Fruit fly (Drosophila melanogaster) whole organism, embryonic: ENCODE results near the gene CG7183.

Experiments
- BEAF-32 ChIP-seq: fragments of 200-800 bp; sonication (Bioruptor generic); optimal IDR thresholded peaks from 3 replicates; lab custom pipeline; 2017; ENCODE audit warnings: missing biosample characterization, missing genetic modification characterization, mild to moderate bottlenecking, moderate library complexity, missing genetic modification reagents
- CG10543 ChIP-seq: fragments of 200-800 bp; sonication (Bioruptor generic); optimal IDR thresholded peaks from 3 replicates; lab custom pipeline; 2017; ENCODE audit warnings: missing biosample characterization, mild to moderate bottlenecking, missing genetic modification characterization, moderate library complexity
- CG13296 ChIP-seq: fragments of 200-800 bp; sonication (Bioruptor generic); optimal IDR thresholded peaks from 3 replicates; lab custom pipeline; 2018; ENCODE audit warnings: missing biosample characterization, mild to moderate bottlenecking, missing genetic modification characterization
- CG1792 ChIP-seq: fragments of 200-800 bp; sonication (Bioruptor generic); optimal IDR thresholded peaks from 2 replicates; lab custom pipeline; 2016; ENCODE audit warnings: missing biosample characterization, missing genetic modification characterization
- CG18262 ChIP-seq: fragments of 200-800 bp; optimal IDR thresholded peaks from 3 replicates; lab custom pipeline; 2019; ENCODE audit warnings: missing biosample characterization, mild to moderate bottlenecking, missing genetic modification characterization, moderate library complexity
- CG2712 ChIP-seq: fragments of 200-800 bp; optimal IDR thresholded peaks from 3 replicates; lab custom pipeline; 2019; ENCODE audit warnings: missing biosample characterization, mild to moderate bottlenecking, missing genetic modification characterization, moderate library complexity
- CG30431 ChIP-seq: fragments of 200-800 bp; sonication (Bioruptor generic); optimal IDR thresholded peaks from 2 replicates; lab custom pipeline; 2017; ENCODE audit warnings: missing biosample characterization, missing genetic modification characterization
- CG34376 ChIP-seq: fragments of 200-800 bp; sonication (Bioruptor generic); optimal IDR thresholded peaks from 2 replicates; lab custom pipeline; 2018; ENCODE audit warnings: missing biosample characterization, mild to moderate bottlenecking, missing genetic modification characterization
- CG3847 ChIP-seq: fragments of 200-800 bp; sonication (Bioruptor generic); IDR thresholded peaks from 2 replicates; pipeline ENCODE4 v1.3.6; 2022; ENCODE audit warnings: missing biosample characterization, missing genetic modification characterization
- CG4854 ChIP-seq: fragments of 200-800 bp; sonication (Bioruptor generic); optimal IDR thresholded peaks from 2 replicates; lab custom pipeline; 2016; ENCODE audit warnings: missing biosample characterization, missing genetic modification characterization, inconsistent platforms
- CG5245 ChIP-seq: fragments of 200-800 bp; sonication (Bioruptor generic); optimal IDR thresholded peaks from 3 replicates; lab custom pipeline; 2016; ENCODE audit warnings: missing biosample characterization, missing genetic modification characterization
- CG6854 ChIP-seq: fragments of 200-800 bp; sonication (Bioruptor generic); optimal IDR thresholded peaks from 3 replicates; lab custom pipeline; 2017; ENCODE audit warnings: missing biosample characterization, mild to moderate bottlenecking, missing genetic modification characterization
- CG9817 ChIP-seq: fragments of 200-800 bp; sonication (Bioruptor generic); optimal IDR thresholded peaks from 2 replicates; lab custom pipeline; 2018; ENCODE audit warnings: missing biosample characterization, mild to moderate bottlenecking, missing genetic modification characterization, moderate library complexity
- CkIIα-i1 ChIP-seq: fragments of 200-800 bp; sonication (Bioruptor generic); IDR thresholded peaks from 2 replicates; pipeline ENCODE4 v1.3.6; 2022; ENCODE audit warnings: missing biosample characterization, missing genetic modification characterization
- Dfd ChIP-seq, 2 experiments: fragments of >200 bp; optimal IDR thresholded peaks; 2 replicates each; lab custom pipeline; 2017; ENCODE audit warnings: missing biosample characterization in 2 of 2, missing genetic modification characterization in 2 of 2
- Fer1 ChIP-seq: fragments of 200-800 bp; sonication (Bioruptor generic); optimal IDR thresholded peaks from 2 replicates; lab custom pipeline; 2017; ENCODE audit warnings: missing biosample characterization, mild to moderate bottlenecking, missing genetic modification characterization
- Hmr ChIP-seq: fragments of 200-800 bp; sonication (Bioruptor generic); optimal IDR thresholded peaks from 3 replicates; lab custom pipeline; 2017; ENCODE audit warnings: mild to moderate bottlenecking, missing biosample characterization, missing genetic modification reagents, missing genetic modification characterization
- Lim3 ChIP-seq: fragments of 200-800 bp; sonication (Bioruptor generic); IDR thresholded peaks from 2 replicates; pipeline ENCODE4 v1.3.6; 2022; ENCODE audit warnings: missing biosample characterization, missing genetic modification characterization
- MBD-R2 ChIP-seq: fragments of 200-800 bp; sonication (Bioruptor generic); IDR thresholded peaks from 2 replicates; pipeline ENCODE4 v1.3.6; 2022; ENCODE audit warnings: missing biosample characterization, missing genetic modification characterization
- Mad ChIP-seq: fragments of 200-800 bp; sonication (Bioruptor generic); optimal IDR thresholded peaks from 2 replicates; lab custom pipeline; 2016; ENCODE audit warnings: missing biosample characterization, missing genetic modification characterization
- Mes4 ChIP-seq: fragments of 200-800 bp; sonication (Bioruptor generic); optimal IDR thresholded peaks from 2 replicates; lab custom pipeline; 2016; ENCODE audit warnings: missing biosample characterization, missing genetic modification characterization
- NFAT ChIP-seq: fragments of 200-800 bp; sonication (Bioruptor generic); IDR thresholded peaks from 2 replicates; pipeline ENCODE4 v1.3.6; 2022; ENCODE audit warnings: missing biosample characterization, missing genetic modification characterization
- Oli ChIP-seq: fragments of 200-800 bp; sonication (Bioruptor generic); optimal IDR thresholded peaks from 2 replicates; lab custom pipeline; 2018; ENCODE audit warnings: missing biosample characterization, mild to moderate bottlenecking, missing genetic modification characterization, moderate library complexity
- Ptx1 ChIP-seq: fragments of 200-800 bp; sonication (Bioruptor generic); IDR thresholded peaks from 2 replicates; pipeline ENCODE4 v1.3.6; 2022; ENCODE audit warnings: missing biosample characterization, missing genetic modification characterization
- Sry-β ChIP-seq: fragments of 200-800 bp; sonication (Bioruptor generic); optimal IDR thresholded peaks from 2 replicates; lab custom pipeline; 2018; ENCODE audit warnings: missing biosample characterization, mild to moderate bottlenecking, missing genetic modification characterization, moderate library complexity
- TFAM ChIP-seq: fragments of 200-800 bp; sonication (Bioruptor generic); optimal IDR thresholded peaks from 2 replicates; lab custom pipeline; 2017; ENCODE audit warnings: missing biosample characterization, missing genetic modification characterization, inconsistent platforms
- Xbp1 ChIP-seq: fragments of 200-800 bp; sonication (Bioruptor generic); optimal IDR thresholded peaks from 3 replicates; lab custom pipeline; 2016; ENCODE audit warnings: missing biosample characterization, mild to moderate bottlenecking, missing genetic modification characterization
- abd-A ChIP-seq: fragments of 200-800 bp; sonication (Bioruptor generic); optimal IDR thresholded peaks from 3 replicates; lab custom pipeline; 2019; ENCODE audit warnings: missing biosample characterization, mild to moderate bottlenecking, missing genetic modification characterization, moderate library complexity
- ase ChIP-seq: fragments of 200-800 bp; sonication (Bioruptor generic); IDR thresholded peaks from 3 replicates; pipeline ENCODE4 v1.3.6; 2022; ENCODE audit warnings: missing biosample characterization, missing genetic modification characterization
- cato ChIP-seq: fragments of 200-800 bp; sonication (Bioruptor generic); optimal IDR thresholded peaks from 2 replicates; lab custom pipeline; 2016; ENCODE audit warnings: missing biosample characterization, missing genetic modification characterization, borderline replicate concordance
- caup ChIP-seq: fragments of 200-800 bp; sonication (Bioruptor generic); optimal IDR thresholded peaks from 3 replicates; lab custom pipeline; 2017; ENCODE audit warnings: missing biosample characterization, mild to moderate bottlenecking, missing genetic modification characterization, moderate library complexity; ENCODE audit not compliant: severe bottlenecking
- corto ChIP-seq: fragments of 200-800 bp; sonication (Bioruptor generic); optimal IDR thresholded peaks from 2 replicates; lab custom pipeline; 2016; ENCODE audit warnings: missing biosample characterization, mild to moderate bottlenecking, missing genetic modification characterization, moderate library complexity
- crp ChIP-seq, 2 experiments: fragments of 200-800 bp; sonication (Bioruptor generic); optimal IDR thresholded peaks; 2 replicates in 1 of 2; 3 replicates in 1 of 2; lab custom pipeline; 2017; ENCODE audit warnings: missing biosample characterization in 2 of 2, missing genetic modification characterization in 2 of 2, mild to moderate bottlenecking in 1 of 2, moderate library complexity in 1 of 2
- dmrt99B ChIP-seq: fragments of 200-800 bp; sonication (Bioruptor generic); optimal IDR thresholded peaks from 2 replicates; lab custom pipeline; 2018; ENCODE audit warnings: missing biosample characterization, mild to moderate bottlenecking, missing genetic modification characterization, moderate library complexity
- esg ChIP-seq: fragments of 200-800 bp; sonication (Bioruptor generic); conservative IDR thresholded peaks from 2 replicates; pipeline ENCODE4 v1.3.6; 2022; ENCODE audit warnings: missing biosample characterization, missing genetic modification characterization
- fd96Cb ChIP-seq: fragments of 200-800 bp; sonication (Bioruptor generic); optimal IDR thresholded peaks from 2 replicates; lab custom pipeline; 2018; ENCODE audit warnings: missing biosample characterization, mild to moderate bottlenecking, missing genetic modification characterization, moderate library complexity
- ftz-f1 ChIP-seq: fragments of 200-800 bp; sonication (Bioruptor generic); optimal IDR thresholded peaks from 2 replicates; lab custom pipeline; 2016; ENCODE audit warnings: missing biosample characterization, missing genetic modification characterization
- jigr1 ChIP-seq: fragments of 200-800 bp; sonication (Bioruptor generic); IDR thresholded peaks from 3 replicates; pipeline ENCODE4 v1.3.6; 2022; ENCODE audit warnings: missing biosample characterization, missing genetic modification characterization
- kah ChIP-seq: fragments of 200-800 bp; sonication (Bioruptor generic); optimal IDR thresholded peaks from 2 replicates; lab custom pipeline; 2018; ENCODE audit warnings: missing biosample characterization, mild to moderate bottlenecking, missing genetic modification characterization
- lilli ChIP-seq: fragments of 200-800 bp; sonication (Bioruptor generic); optimal IDR thresholded peaks from 3 replicates; lab custom pipeline; 2016; ENCODE audit warnings: missing biosample characterization, missing genetic modification characterization
- lmd ChIP-seq: fragments of 200-800 bp; sonication (Bioruptor generic); IDR thresholded peaks from 2 replicates; pipeline ENCODE4 v1.3.6; 2022; ENCODE audit warnings: missing biosample characterization, missing genetic modification characterization
- mam ChIP-seq: fragments of 200-800 bp; sonication (Bioruptor generic); optimal IDR thresholded peaks from 3 replicates; lab custom pipeline; 2016; ENCODE audit warnings: missing biosample characterization, missing genetic modification characterization
- oc ChIP-seq: fragments of 200-800 bp; sonication (Bioruptor generic); optimal IDR thresholded peaks from 2 replicates; lab custom pipeline; 2018; ENCODE audit warnings: missing biosample characterization, mild to moderate bottlenecking, missing genetic modification characterization, moderate library complexity
- otp ChIP-seq: fragments of 200-800 bp; sonication (Bioruptor generic); IDR thresholded peaks from 3 replicates; pipeline ENCODE4, ENCODE4 v1.3.6; 2022; ENCODE audit warnings: missing biosample characterization, missing genetic modification characterization
- pnt ChIP-seq: fragments of 200-800 bp; sonication (Bioruptor generic); optimal IDR thresholded peaks from 3 replicates; lab custom pipeline; 2016; ENCODE audit warnings: missing biosample characterization, missing genetic modification characterization
- ro ChIP-seq: fragments of 200-800 bp; sonication (Bioruptor generic); IDR thresholded peaks from 2 replicates; pipeline ENCODE4 v1.3.6; 2022; ENCODE audit warnings: missing biosample characterization, missing genetic modification characterization
- tio ChIP-seq: fragments of 200-800 bp; sonication (Bioruptor generic); optimal IDR thresholded peaks from 2 replicates; lab custom pipeline; 2017; ENCODE audit warnings: missing biosample characterization, missing genetic modification characterization, inconsistent platforms
- tna ChIP-seq: fragments of 200-800 bp; sonication (Bioruptor generic); IDR thresholded peaks from 2 replicates; pipeline ENCODE4 v1.3.6; 2022; ENCODE audit warnings: missing biosample characterization, missing genetic modification characterization; ENCODE audit not compliant: partially characterized antibody
- toy ChIP-seq: fragments of 200-800 bp; sonication (Bioruptor generic); IDR thresholded peaks from 2 replicates; pipeline ENCODE4 v1.3.6; 2022; ENCODE audit warnings: missing biosample characterization, missing genetic modification characterization
- vnd ChIP-seq: fragments of 200-800 bp; sonication (Bioruptor generic); IDR thresholded peaks from 3 replicates; pipeline ENCODE4 v1.3.6; 2022; ENCODE audit warnings: missing biosample characterization, missing genetic modification characterization; ENCODE audit not compliant: partially characterized antibody

CG7183 gene

DNA sequence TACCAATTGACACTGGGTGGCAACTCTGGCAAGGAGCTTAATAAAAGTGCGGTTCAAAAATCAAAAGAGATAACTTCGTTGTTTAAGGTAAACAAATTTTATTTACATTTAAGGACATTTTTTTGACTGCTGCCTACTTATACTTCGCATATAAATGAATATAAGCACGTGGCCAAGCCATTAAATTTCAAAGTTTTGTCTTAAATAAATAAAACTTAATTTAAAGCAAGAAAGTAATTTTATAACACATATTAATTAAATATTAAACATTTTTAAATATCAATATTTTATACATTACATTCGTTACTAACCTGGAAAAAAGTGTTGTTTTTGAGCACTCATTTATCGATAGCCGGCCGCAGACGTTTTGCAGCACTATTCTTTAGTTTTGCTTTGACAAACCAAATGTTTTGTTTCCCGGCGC is 31.8 kb downstream of the CG7183 start, which contains the start of the genes CG12321 and MED17 (continued):
- TF ChIP-seq corto (GFP tag; lab: Kevin White, UChicago) = no peak
- TF ChIP-seq crp (GFP tag; optimal IDR thresholded peaks at IDR 0.05; lab: Kevin White, UChicago) = peak in 1 of 2 experiments; percentile 53
- peak; percentile 88 for TF ChIP-seq lmd (GFP tag; lab: Robert Waterston, UW)
- TF ChIP-seq Mad = peak; percentile 57
- peak; percentile 77 for TF ChIP-seq dmrt99B (tag; lab: Kevin White, UChicago)
- peak; percentile 93 for TF ChIP-seq Ptx1 (GFP tag; lab: Robert Waterston, UW)
- peak; percentile 90 for TF ChIP-seq CG18262 (tag; lab: Kevin White, UChicago)
- TF ChIP-seq abd-A = no peak
- TF ChIP-seq cato (GFP tag; lab: Kevin White, UChicago) = peak; percentile 79
- TF ChIP-seq tna (GFP tag; lab: Robert Waterston, UW) = no peak
- peak; percentile 90 for TF ChIP-seq tio (GFP tag; lab: Kevin White, UChicago)
- peak; percentile 89 for TF ChIP-seq Oli (tag; lab: Kevin White, UChicago)
- peak; percentile 82 for TF ChIP-seq oc (tag; lab: Kevin White, UChicago)
- TF ChIP-seq MBD-R2 = peak; percentile 86
- peak; percentile 91 for TF ChIP-seq Hmr (GFP tag; lab: Kevin White, UChicago)
- TF ChIP-seq CG1792 (GFP tag; lab: Kevin White, UChicago) = peak; percentile 10
- TF ChIP-seq ro = peak; percentile 67
- TF ChIP-seq Xbp1 = peak; percentile 94
- peak; percentile 85 for TF ChIP-seq ase (GFP tag; lab: Robert Waterston, UW)
- TF ChIP-seq fd96Cb = peak; percentile 85
- TF ChIP-seq CG2712 = peak; percentile 92
- peak; percentile 86 for TF ChIP-seq Fer1 (GFP tag; lab: Kevin White, UChicago)
- TF ChIP-seq CG9817 (tag; lab: Kevin White, UChicago) = peak; percentile 86
- TF ChIP-seq toy = peak; percentile 43; the same call in 1 of the 2 replicates
- TF ChIP-seq CG6854 (GFP tag; lab: Kevin White, UChicago) = peak; percentile 61
- no peak for TF ChIP-seq Dfd (GFP tag; optimal IDR thresholded peaks at IDR 0.05; lab: Kevin White, UChicago)
- peak; percentile 56; the same call in 1 of the 3 replicates for TF ChIP-seq jigr1 (GFP tag; lab: Robert Waterston, UW)
- peak; percentile 88 for TF ChIP-seq caup (GFP tag; lab: Kevin White, UChicago)
- TF ChIP-seq pnt (GFP tag; lab: Kevin White, UChicago) = peak; percentile 53
- TF ChIP-seq ftz-f1 (GFP tag; lab: Kevin White, UChicago) = no peak
- TF ChIP-seq esg (GFP tag; lab: Robert Waterston, UW) = peak; percentile 87
- peak; percentile 94 for TF ChIP-seq NFAT
- TF ChIP-seq CG30431 (GFP tag; lab: Kevin White, UChicago) = peak; percentile 85
- TF ChIP-seq lilli = peak; percentile 84
- TF ChIP-seq CG10543 = peak; percentile 85
- TF ChIP-seq Mes4 = peak; percentile 33
- TF ChIP-seq BEAF-32 (GFP tag; lab: Kevin White, UChicago) = peak; percentile 64
- TF ChIP-seq Sry-β (GFP tag; lab: Kevin White, UChicago) = peak; percentile 45
- TF ChIP-seq CG5245 = peak; percentile 74
- 0 out of 3 replicates have a peak, but pooled peaks have one; percentile 51 for TF ChIP-seq otp (GFP tag; lab: Robert Waterston, UW)
- peak; percentile 64; the same call in 1 of the 2 replicates for TF ChIP-seq Lim3
- TF ChIP-seq CG4854 (GFP tag; lab: Kevin White, UChicago) = peak; percentile 62
- peak; percentile 37 for TF ChIP-seq kah
- peak; percentile 84 for TF ChIP-seq CG13296 (GFP tag; lab: Kevin White, UChicago)
- peak; percentile 70 for TF ChIP-seq mam (GFP tag; lab: Kevin White, UChicago)
- TF ChIP-seq CG34376 (GFP tag; lab: Kevin White, UChicago) = peak; percentile 11
- no peak for TF ChIP-seq vnd (GFP tag; lab: Robert Waterston, UW)
- peak; percentile 16; the same call in 1 of the 2 replicates for TF ChIP-seq CkIIα-i1
- no peak for TF ChIP-seq TFAM (GFP tag; lab: Kevin White, UChicago)
- peak; percentile 95 for TF ChIP-seq CG3847 (GFP tag; lab: Robert Waterston, UW)
